Fruit fly (Drosophila melanogaster) whole organism, prepupa: ENCODE results near the gene CG14434.

Experiments used
- Blimp-1 ChIP-seq: fragments of 200-800 bp; sonication (Bioruptor generic); optimal IDR thresholded peaks from 3 replicates; lab custom pipeline; 2017; ENCODE audit warnings: missing biosample characterization, missing genetic modification characterization, mild to moderate bottlenecking, moderate library complexity, missing genetic modification reagents
- CG4318 ChIP-seq: fragments of 200-800 bp; sonication (Bioruptor generic); optimal IDR thresholded peaks from 3 replicates; lab custom pipeline; 2017; ENCODE audit warnings: missing biosample characterization, mild to moderate bottlenecking, missing genetic modification characterization
- CG6276 ChIP-seq: fragments of 200-800 bp; sonication (Bioruptor generic); optimal IDR thresholded peaks from 2 replicates; lab custom pipeline; 2017; ENCODE audit warnings: missing biosample characterization, mild to moderate bottlenecking, missing genetic modification characterization
- CG6854 ChIP-seq: fragments of 200-800 bp; sonication (Bioruptor generic); optimal IDR thresholded peaks from 2 replicates; lab custom pipeline; 2017; ENCODE audit warnings: missing biosample characterization, mild to moderate bottlenecking, missing genetic modification characterization
- CG8319 ChIP-seq: fragments of 200-800 bp; sonication (Bioruptor generic); optimal IDR thresholded peaks from 3 replicates; lab custom pipeline; 2016; ENCODE audit warnings: missing biosample characterization, missing genetic modification characterization
- Hr39 ChIP-seq: fragments of 200-800 bp; sonication (Bioruptor generic); optimal IDR thresholded peaks from 2 replicates; lab custom pipeline; 2016; ENCODE audit warnings: missing biosample characterization, missing genetic modification characterization
- esn ChIP-seq: fragments of 200-800 bp; sonication (Bioruptor generic); optimal IDR thresholded peaks from 2 replicates; lab custom pipeline; 2016; ENCODE audit warnings: missing biosample characterization, mild to moderate bottlenecking, missing genetic modification characterization, moderate library complexity

- TF ChIP-seq Blimp-1 (GFP tag; lab: Kevin White, UChicago): no peak
- TF ChIP-seq CG6854: no peak
- no peak for TF ChIP-seq Hr39
- no peak for TF ChIP-seq esn (GFP tag; lab: Kevin White, UChicago)
- TF ChIP-seq CG8319 (GFP tag; lab: Kevin White, UChicago): no peak
- TF ChIP-seq CG4318 (GFP tag; lab: Kevin White, UChicago): no peak
- no peak for TF ChIP-seq CG6276 (GFP tag; lab: Kevin White, UChicago)
Observed at dm6 chrX:6824203-6824602, 42.8 kb downstream of the CG14434 start, which contains the start of gene nonC.
